Worm (Caenorhabditis elegans): Measurements from ENCODE around the gene pqn-8.

DNA sequence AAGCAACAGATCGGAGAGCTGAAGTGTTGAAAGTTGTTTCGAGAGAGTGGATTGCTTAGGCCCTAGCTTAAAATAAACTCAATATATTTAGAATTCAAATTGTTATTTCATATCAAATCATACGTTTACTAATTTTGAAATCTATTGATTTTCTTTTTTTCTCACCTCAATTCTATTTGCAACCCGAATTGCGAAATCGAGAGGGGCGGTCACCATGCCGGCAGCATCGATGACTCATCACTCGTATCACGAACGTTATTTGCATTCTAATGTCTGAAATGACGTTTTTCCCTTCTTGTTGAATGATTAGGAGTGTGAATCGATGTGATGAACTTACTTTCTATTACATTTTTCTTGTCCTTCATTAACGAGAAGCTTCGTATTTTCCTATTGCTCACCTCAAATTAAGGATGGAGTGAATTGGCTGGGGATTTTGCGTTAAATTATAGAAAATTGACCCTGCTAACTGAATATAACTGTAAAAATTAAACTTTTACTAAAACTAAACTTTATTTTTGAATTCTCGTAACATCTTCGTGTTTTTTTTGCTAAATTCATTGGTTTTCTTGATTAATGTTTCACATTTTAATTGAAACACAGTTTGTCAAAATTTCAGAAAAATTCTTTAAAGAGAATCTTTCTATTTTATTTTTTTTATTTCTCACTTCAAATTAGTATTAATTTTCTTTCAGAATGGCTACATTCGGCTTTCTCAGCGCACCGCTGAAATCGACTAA, 41.0 kb downstream of the pqn-8 start, which contains the start of gene alx-1:
- TF ChIP-seq flt-1 (GFP tag; IDR thresholded peaks at IDR 0.05) (no peak), tab-1 (GFP tag; IDR thresholded peaks at IDR 0.05) (no peak), T22C8.4 (GFP tag; IDR thresholded peaks at IDR 0.05) (no peak), cog-1 (tag; optimal IDR thresholded peaks at IDR 0.05) (no peak), med-1 (GFP tag; optimal IDR thresholded peaks at IDR 0.05; ENCODE audit: insufficient read depth) (no peak)
